Worm (Caenorhabditis elegans) whole organism, late embryonic: ENCODE measurements around the gene alh-3.

Source experiments
- C08G9.2 ChIP-seq: sonication (generic microtip); optimal IDR thresholded peaks from 2 replicates; lab custom pipeline; 2016; ENCODE audit warnings: mild to moderate bottlenecking, missing genetic modification characterization, moderate library complexity, missing compliant biosample characterization
- K02D7.2 ChIP-seq: sonication (generic microtip); optimal IDR thresholded peaks from 2 replicates; lab custom pipeline; 2017; ENCODE audit warnings: mild to moderate bottlenecking, missing genetic modification characterization, missing compliant biosample characterization
- K09A11.1 ChIP-seq: sonication (generic microtip); optimal IDR thresholded peaks from 2 replicates; lab custom pipeline; 2017; ENCODE audit warnings: antibody characterized with exemption, mild to moderate bottlenecking, missing genetic modification characterization, missing compliant biosample characterization; ENCODE audit not compliant: insufficient read depth
- T23F11.4 ChIP-seq: fragments of 200-800 bp; sonication (Bioruptor generic); optimal IDR thresholded peaks from 2 replicates; lab custom pipeline; 2018; ENCODE audit warnings: mild to moderate bottlenecking, missing genetic modification characterization, missing compliant biosample characterization
- ama-1 ChIP-seq: fragments of 150-350 bp; optimal IDR thresholded peaks from 2 replicates; lab custom pipeline; 2014
- ceh-14 ChIP-seq: sonication (generic microtip); optimal IDR thresholded peaks from 2 replicates; lab custom pipeline; 2016; ENCODE audit warnings: missing genotype, missing genetic modification characterization, missing compliant biosample characterization
- ceh-2 ChIP-seq: sonication (generic microtip); optimal IDR thresholded peaks from 2 replicates; lab custom pipeline; 2016; ENCODE audit warnings: missing genotype, missing genetic modification characterization, missing compliant biosample characterization
- ceh-22 ChIP-seq: sonication (generic microtip); optimal IDR thresholded peaks from 2 replicates; lab custom pipeline; 2017; ENCODE audit warnings: missing biosample characterization, missing genetic modification characterization
- ceh-24 ChIP-seq: sonication (generic microtip); optimal IDR thresholded peaks from 2 replicates; lab custom pipeline; 2016; ENCODE audit warnings: mild to moderate bottlenecking, missing genetic modification characterization, missing compliant biosample characterization
- ceh-30 ChIP-seq: fragments of 150-350 bp; optimal IDR thresholded peaks from 2 replicates; lab custom pipeline; 2014; ENCODE audit warnings: missing biosample characterization, missing genetic modification characterization
- ceh-31 ChIP-seq: sonication (generic microtip); optimal IDR thresholded peaks from 2 replicates; lab custom pipeline; 2016; ENCODE audit warnings: missing genetic modification characterization, missing compliant biosample characterization
- ceh-48 ChIP-seq: sonication (generic microtip); optimal IDR thresholded peaks from 2 replicates; lab custom pipeline; 2016; ENCODE audit warnings: missing genetic modification characterization, inconsistent platforms, missing compliant biosample characterization
- dmd-4 ChIP-seq: sonication (generic microtip); optimal IDR thresholded peaks from 2 replicates; lab custom pipeline; 2016; ENCODE audit warnings: borderline replicate concordance, missing genetic modification characterization, missing compliant biosample characterization
- elt-4 ChIP-seq: sonication (generic microtip); optimal IDR thresholded peaks from 2 replicates; lab custom pipeline; 2016; ENCODE audit warnings: missing genetic modification characterization, missing compliant biosample characterization
- eyg-1 ChIP-seq: sonication (generic microtip); optimal IDR thresholded peaks from 2 replicates; lab custom pipeline; 2016; ENCODE audit warnings: missing genotype, missing genetic modification characterization, missing compliant biosample characterization
- fax-1 ChIP-seq: sonication (generic microtip); optimal IDR thresholded peaks from 2 replicates; lab custom pipeline; 2016; ENCODE audit warnings: missing genotype, missing genetic modification characterization, missing compliant biosample characterization
- hlh-13 ChIP-seq: fragments of 200-800 bp; sonication (Bioruptor generic); optimal IDR thresholded peaks from 2 replicates; lab custom pipeline; 2018; ENCODE audit warnings: mild to moderate bottlenecking, missing genetic modification characterization, missing compliant biosample characterization
- hlh-30 ChIP-seq: sonication (generic microtip); optimal IDR thresholded peaks from 2 replicates; lab custom pipeline; 2017; ENCODE audit warnings: antibody characterized with exemption, missing genetic modification characterization, missing compliant biosample characterization; ENCODE audit not compliant: insufficient read depth
- hlh-6 ChIP-seq: sonication (generic microtip); optimal IDR thresholded peaks from 2 replicates; lab custom pipeline; 2016; ENCODE audit warnings: missing genotype, missing genetic modification characterization, missing compliant biosample characterization
- lim-6 ChIP-seq: sonication (generic microtip); optimal IDR thresholded peaks from 2 replicates; lab custom pipeline; 2016; ENCODE audit warnings: missing genetic modification characterization, missing compliant biosample characterization
- lin-11 ChIP-seq: fragments of 200-800 bp; sonication (Bioruptor generic); optimal IDR thresholded peaks from 2 replicates; lab custom pipeline; 2018; ENCODE audit warnings: mild to moderate bottlenecking, missing genetic modification characterization, missing compliant biosample characterization
- madf-2 ChIP-seq: sonication (generic microtip); optimal IDR thresholded peaks from 2 replicates; lab custom pipeline; 2017; ENCODE audit warnings: missing genetic modification characterization, missing compliant biosample characterization
- mec-3 ChIP-seq: sonication (generic microtip); optimal IDR thresholded peaks from 2 replicates; lab custom pipeline; 2016; ENCODE audit warnings: borderline replicate concordance, missing genetic modification characterization, missing compliant biosample characterization
- nfya-1 ChIP-seq: sonication (generic microtip); optimal IDR thresholded peaks from 2 replicates; lab custom pipeline; 2017; ENCODE audit warnings: missing genetic modification characterization, mild to moderate bottlenecking, missing compliant biosample characterization, antibody characterized with exemption, moderate library complexity
- nhr-11 ChIP-seq: fragments of 150-350 bp; optimal IDR thresholded peaks from 2 replicates; lab custom pipeline; 2014; ENCODE audit warnings: missing biosample characterization, missing genetic modification characterization
- nhr-232 ChIP-seq: sonication (generic microtip); optimal IDR thresholded peaks from 2 replicates; lab custom pipeline; 2016; ENCODE audit warnings: missing genetic modification characterization, missing compliant biosample characterization
- npax-4 ChIP-seq: sonication (generic microtip); optimal IDR thresholded peaks from 2 replicates; lab custom pipeline; 2016; ENCODE audit warnings: missing genetic modification characterization, missing compliant biosample characterization
- odd-2 ChIP-seq: sonication (generic microtip); optimal IDR thresholded peaks from 2 replicates; lab custom pipeline; 2017; ENCODE audit warnings: antibody characterized with exemption, mild to moderate bottlenecking, missing genetic modification characterization, missing compliant biosample characterization
- pax-1 ChIP-seq: fragments of 150-350 bp; optimal IDR thresholded peaks from 2 replicates; lab custom pipeline; 2014; ENCODE audit warnings: missing biosample characterization, missing genetic modification characterization
- pha-2 ChIP-seq: sonication (generic microtip); optimal IDR thresholded peaks from 2 replicates; lab custom pipeline; 2017; ENCODE audit warnings: mild to moderate bottlenecking, missing genetic modification characterization, missing compliant biosample characterization
- pros-1 ChIP-seq: fragments of 150-350 bp; optimal IDR thresholded peaks from 2 replicates; lab custom pipeline; 2014; ENCODE audit warnings: missing biosample characterization, missing genetic modification reagents, missing genetic modification characterization
- ref-2 ChIP-seq: sonication (generic microtip); optimal IDR thresholded peaks from 2 replicates; lab custom pipeline; 2016; ENCODE audit warnings: missing genetic modification characterization, missing compliant biosample characterization
- rnt-1 ChIP-seq: sonication (generic microtip); optimal IDR thresholded peaks from 2 replicates; lab custom pipeline; 2016; ENCODE audit warnings: missing genetic modification characterization, missing compliant biosample characterization
- sdc-2 ChIP-seq: sonication (generic microtip); optimal IDR thresholded peaks from 2 replicates; lab custom pipeline; 2016; ENCODE audit warnings: missing genotype, missing genetic modification characterization, missing compliant biosample characterization
- tbx-7 ChIP-seq: sonication (generic microtip); optimal IDR thresholded peaks from 2 replicates; lab custom pipeline; 2016; ENCODE audit warnings: missing genotype, missing genetic modification characterization, missing compliant biosample characterization
- unc-3 ChIP-seq, 2 experiments: fragments of 200-800 bp in 1 of 2; sonication (Bioruptor generic) in 1 of 2; sonication (generic microtip) in 1 of 2; conservative IDR thresholded peaks in 1 of 2; optimal IDR thresholded peaks in 1 of 2; 2 replicates each; pipeline versions ENCODE4 v1.3.6 to Lab custom; 2016 to 2022; ENCODE audit warnings: missing compliant biosample characterization in 2 of 2, missing genetic modification characterization in 2 of 2, missing genetic modification reagents in 1 of 2
- unc-42 ChIP-seq: sonication (generic microtip); optimal IDR thresholded peaks from 2 replicates; lab custom pipeline; 2016; ENCODE audit warnings: missing genotype, missing genetic modification characterization, missing compliant biosample characterization
- unc-55 ChIP-seq: sonication (generic microtip); optimal IDR thresholded peaks from 2 replicates; lab custom pipeline; 2017; ENCODE audit warnings: missing biosample characterization, missing genetic modification reagents, missing genetic modification characterization
- unc-86 ChIP-seq: sonication (generic microtip); optimal IDR thresholded peaks from 2 replicates; lab custom pipeline; 2016; ENCODE audit warnings: missing genetic modification characterization, missing compliant biosample characterization
- zip-5 ChIP-seq: sonication (generic microtip); optimal IDR thresholded peaks from 2 replicates; lab custom pipeline; 2016; ENCODE audit warnings: missing genetic modification characterization, missing compliant biosample characterization
- ztf-16 ChIP-seq: sonication (generic microtip); optimal IDR thresholded peaks from 2 replicates; lab custom pipeline; 2017; ENCODE audit warnings: missing genetic modification characterization, missing compliant biosample characterization

The alh-3 gene

DNA sequence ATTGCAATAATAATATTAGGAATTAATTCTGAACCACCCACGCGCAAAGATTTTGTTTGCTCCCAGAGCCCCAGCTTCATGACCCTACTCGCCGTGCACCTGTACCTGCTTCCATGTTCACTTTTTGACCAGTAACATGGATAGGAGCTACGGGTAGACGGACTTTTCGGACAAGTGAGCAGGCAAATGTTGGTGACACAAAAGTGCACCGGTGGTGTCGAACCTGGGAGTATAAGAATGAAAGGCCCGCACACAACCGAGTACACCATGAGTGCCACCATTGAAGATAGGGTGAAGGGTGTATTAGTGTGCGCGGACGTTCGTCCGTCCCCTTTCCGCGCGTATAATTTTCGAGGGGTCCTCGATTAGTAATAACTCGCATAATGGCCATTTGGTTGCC lies 3.5 kb downstream of the alh-3 start (continued):
- TF ChIP-seq sdc-2 (peak; percentile 91), nhr-11 (tag; lab: Kevin White, UChicago) (no peak), mec-3 (tag; lab: Kevin White, UChicago) (peak; percentile 92), tbx-7 (tag; lab: Kevin White, UChicago) (peak; percentile 89), dmd-4 (peak; percentile 97), K02D7.2 (tag; lab: Kevin White, UChicago) (peak; percentile 98), C08G9.2 (tag; lab: Kevin White, UChicago) (peak; percentile 92), rnt-1 (peak; percentile 96), ceh-30 (tag; lab: Kevin White, UChicago) (peak; percentile 92), odd-2 (tag; lab: Kevin White, UChicago) (peak; percentile 84), ref-2 (tag; lab: Kevin White, UChicago) (peak; percentile 99), ztf-16 (peak; percentile 99), madf-2 (tag; lab: Kevin White, UChicago) (peak; percentile 97), ceh-24 (tag; lab: Kevin White, UChicago) (peak; percentile 92), ceh-14 (tag; lab: Kevin White, UChicago) (peak; percentile 86), zip-5 (tag; lab: Kevin White, UChicago) (peak; percentile 88), unc-42 (tag; lab: Kevin White, UChicago) (peak; percentile 72), npax-4 (tag; lab: Kevin White, UChicago) (peak; percentile 95), ceh-2 (tag; lab: Kevin White, UChicago) (peak; percentile 95), hlh-13 (GFP tag; lab: Kevin White, UChicago) (peak; percentile 98), lim-6 (peak; percentile 83), hlh-30 (tag; lab: Kevin White, UChicago) (peak; percentile 80), elt-4 (tag; lab: Kevin White, UChicago) (peak; percentile 72), pros-1 (tag; lab: Kevin White, UChicago) (no peak), lin-11 (tag; lab: Kevin White, UChicago) (peak; percentile 95), ceh-48 (tag; lab: Kevin White, UChicago) (peak; percentile 97), hlh-6 (tag; lab: Kevin White, UChicago) (peak; percentile 99), unc-3 (GFP tag; conservative IDR thresholded peaks at IDR 0.05; lab: Robert Waterston, UW) (peak; percentile 94), unc-3 (tag; optimal IDR thresholded peaks at IDR 0.05; lab: Kevin White, UChicago) (peak; percentile 96), ama-1 (lab: Kevin White, UChicago) (peak; percentile 86), ceh-22 (peak; percentile 95), pax-1 (tag; lab: Kevin White, UChicago) (peak; percentile 32), nhr-232 (tag; lab: Kevin White, UChicago) (peak; percentile 98), K09A11.1 (tag; lab: Kevin White, UChicago) (peak; percentile 94), unc-55 (GFP tag; lab: Kevin White, UChicago) (no peak), eyg-1 (tag; lab: Kevin White, UChicago) (peak; percentile 100), unc-86 (peak; percentile 97), T23F11.4 (GFP tag; lab: Kevin White, UChicago) (peak; percentile 98), pha-2 (tag; lab: Kevin White, UChicago) (peak; percentile 97), nfya-1 (tag; lab: Kevin White, UChicago) (peak; percentile 84), fax-1 (peak; percentile 99)

DNA sequence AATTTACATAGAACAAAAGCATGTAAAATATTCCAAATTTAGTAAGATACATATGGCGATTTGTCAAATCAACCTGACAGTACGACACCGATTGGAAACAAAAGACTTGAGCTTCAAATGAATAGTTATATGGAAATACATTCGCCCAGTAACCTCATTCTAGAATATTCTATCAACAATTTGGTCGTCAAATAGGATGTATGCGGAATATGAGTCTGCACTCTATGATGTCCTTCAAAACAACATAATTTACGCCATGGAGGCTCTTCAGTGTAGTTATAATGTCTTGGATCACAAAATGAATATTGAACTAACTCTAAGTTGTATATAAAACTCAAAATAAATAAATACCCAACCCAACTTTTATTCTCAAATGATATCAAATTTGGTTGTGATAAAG lies 4.2 kb downstream of the alh-3 start:
- TF ChIP-seq unc-55 (GFP tag; lab: Kevin White, UChicago) (peak; percentile 6), ceh-31 (no peak)
